Fruit fly (Drosophila melanogaster): ENCODE measurements around the gene Ugt316A1.

dm6 chr3L:19020467-19020866 lies 42.1 kb downstream of the Ugt316A1 start:
- TF ChIP-seq ttk (optimal IDR thresholded peaks at IDR 0.05) (no peak), insv (optimal IDR thresholded peaks at IDR 0.05) (no peak), Sin3A (optimal IDR thresholded peaks at IDR 0.05) (no peak), psq (optimal IDR thresholded peaks at IDR 0.05) (no peak), h (optimal IDR thresholded peaks at IDR 0.05) (no peak)

All from Kc167 (cell line).